Fruit fly (Drosophila melanogaster) whole organism, embryonic: ENCODE measurements around the gene Phs.
A peak's percentile ranks its signal among the peaks of the same experiment; 100 is the strongest.

ENCODE experiments used
- Blimp-1 ChIP-seq: fragments of 200-800 bp; sonication (Bioruptor generic); optimal IDR thresholded peaks from 3 replicates; lab custom pipeline; 2018; ENCODE audit warnings: missing biosample characterization, missing genetic modification characterization, mild to moderate bottlenecking, moderate library complexity, missing genetic modification reagents
- BtbVII ChIP-seq: fragments of 200-800 bp; sonication (Bioruptor generic); optimal IDR thresholded peaks from 3 replicates; lab custom pipeline; 2017; ENCODE audit warnings: missing biosample characterization, mild to moderate bottlenecking, missing genetic modification characterization
- CG1024 ChIP-seq: fragments of 200-800 bp; sonication (Bioruptor generic); IDR thresholded peaks from 2 replicates; pipeline ENCODE4 v1.3.6; 2022; ENCODE audit warnings: missing biosample characterization, missing genetic modification characterization
- CG10274 ChIP-seq: fragments of 200-800 bp; sonication (Bioruptor generic); optimal IDR thresholded peaks from 3 replicates; lab custom pipeline; 2017; ENCODE audit warnings: missing biosample characterization, mild to moderate bottlenecking, missing genetic modification characterization
- CG11093 ChIP-seq: fragments of 200-800 bp; sonication (Bioruptor generic); IDR thresholded peaks from 3 replicates; pipeline ENCODE4 v1.3.6; 2022; ENCODE audit warnings: missing biosample characterization, missing genetic modification characterization
- CG11398 ChIP-seq: fragments of 200-800 bp; sonication (Bioruptor generic); optimal IDR thresholded peaks from 2 replicates; lab custom pipeline; 2016; ENCODE audit warnings: missing biosample characterization, missing genetic modification characterization
- CG12104 ChIP-seq: fragments of 200-800 bp; sonication (Bioruptor generic); optimal IDR thresholded peaks from 3 replicates; lab custom pipeline; 2016; ENCODE audit warnings: missing biosample characterization, missing genetic modification characterization
- CG1233 ChIP-seq: fragments of 200-800 bp; sonication (Bioruptor generic); optimal IDR thresholded peaks from 4 replicates; lab custom pipeline; 2018; ENCODE audit warnings: missing biosample characterization, mild to moderate bottlenecking, missing genetic modification characterization
- CG12391 ChIP-seq: fragments of 200-800 bp; sonication (Bioruptor generic); optimal IDR thresholded peaks from 3 replicates; lab custom pipeline; 2018; ENCODE audit warnings: missing biosample characterization, mild to moderate bottlenecking, missing genetic modification characterization, moderate library complexity
- CG13123 ChIP-seq: fragments of 200-800 bp; sonication (Bioruptor generic); optimal IDR thresholded peaks from 2 replicates; lab custom pipeline; 2016; ENCODE audit warnings: missing biosample characterization, missing genetic modification characterization
- CG14667 ChIP-seq: fragments of 200-800 bp; sonication (Bioruptor generic); IDR thresholded peaks from 2 replicates; pipeline ENCODE4 v1.3.6; 2022; ENCODE audit warnings: missing biosample characterization, missing genetic modification characterization
- CG17912 ChIP-seq: fragments of 200-800 bp; sonication (Bioruptor generic); optimal IDR thresholded peaks from 2 replicates; lab custom pipeline; 2018; ENCODE audit warnings: missing biosample characterization, mild to moderate bottlenecking, missing genetic modification characterization
- CG32772 ChIP-seq: fragments of 200-800 bp; sonication (Bioruptor generic); IDR thresholded peaks from 2 replicates; pipeline ENCODE4 v1.3.6; 2022; ENCODE audit warnings: missing biosample characterization, missing genetic modification characterization
- CG3847 ChIP-seq: fragments of 200-800 bp; sonication (Bioruptor generic); IDR thresholded peaks from 2 replicates; pipeline ENCODE4 v1.3.6; 2022; ENCODE audit warnings: missing biosample characterization, missing genetic modification characterization
- CG4328 ChIP-seq: fragments of 200-800 bp; sonication (Bioruptor generic); optimal IDR thresholded peaks from 3 replicates; lab custom pipeline; 2017; ENCODE audit warnings: missing biosample characterization, missing genetic modification reagents, missing genetic modification characterization
- CG6254 ChIP-seq: fragments of 200-800 bp; sonication (Bioruptor generic); optimal IDR thresholded peaks from 3 replicates; lab custom pipeline; 2017; ENCODE audit warnings: mild to moderate bottlenecking, missing biosample characterization, missing genetic modification reagents, missing genetic modification characterization
- CG6791 ChIP-seq: fragments of 200-800 bp; sonication (Bioruptor generic); IDR thresholded peaks from 3 replicates; pipeline ENCODE4 v1.3.6; 2022; ENCODE audit warnings: missing biosample characterization, missing genetic modification characterization; ENCODE audit not compliant: partially characterized antibody
- CG7357 ChIP-seq: fragments of 200-800 bp; sonication (Bioruptor generic); IDR thresholded peaks from 3 replicates; pipeline ENCODE4 v1.3.6; 2022; ENCODE audit warnings: missing biosample characterization, missing genetic modification characterization
- CG9876 ChIP-seq: fragments of 200-800 bp; sonication (Bioruptor generic); optimal IDR thresholded peaks from 2 replicates; lab custom pipeline; 2016; ENCODE audit warnings: missing biosample characterization, missing genetic modification characterization
- CG9932 ChIP-seq: fragments of 200-800 bp; sonication (Bioruptor generic); IDR thresholded peaks from 2 replicates; pipeline ENCODE4 v1.3.6; 2022; ENCODE audit warnings: missing biosample characterization, missing genetic modification characterization
- Dip2 ChIP-seq: fragments of 200-800 bp; sonication (Bioruptor generic); IDR thresholded peaks from 2 replicates; pipeline ENCODE4 v1.3.6; 2022; ENCODE audit warnings: missing biosample characterization, missing genetic modification characterization
- Dref ChIP-seq: fragments of 200-800 bp; sonication (Bioruptor generic); IDR thresholded peaks from 2 replicates; pipeline ENCODE4 v1.3.6; 2022; ENCODE audit warnings: missing biosample characterization, missing genetic modification characterization
- Drgx ChIP-seq: fragments of 200-800 bp; sonication (Bioruptor generic); IDR thresholded peaks from 2 replicates; pipeline ENCODE4 v1.3.6; 2022; ENCODE audit warnings: missing biosample characterization, missing genetic modification characterization
- E2f1 ChIP-seq: fragments of 200-800 bp; sonication (Bioruptor generic); IDR thresholded peaks from 2 replicates; pipeline ENCODE4 v1.3.6; 2022; ENCODE audit warnings: missing biosample characterization, missing genetic modification characterization
- ERR ChIP-seq: fragments of 200-800 bp; sonication (Bioruptor generic); optimal IDR thresholded peaks from 2 replicates; lab custom pipeline; 2016; ENCODE audit warnings: missing biosample characterization, missing genetic modification characterization
- Fer2 ChIP-seq: fragments of 200-800 bp; sonication (Bioruptor generic); optimal IDR thresholded peaks from 2 replicates; lab custom pipeline; 2018; ENCODE audit warnings: missing biosample characterization, mild to moderate bottlenecking, missing genetic modification characterization, moderate library complexity
- Lim3 ChIP-seq: fragments of 200-800 bp; sonication (Bioruptor generic); IDR thresholded peaks from 2 replicates; pipeline ENCODE4 v1.3.6; 2022; ENCODE audit warnings: missing biosample characterization, missing genetic modification characterization
- Mad ChIP-seq: fragments of 200-800 bp; sonication (Bioruptor generic); optimal IDR thresholded peaks from 2 replicates; lab custom pipeline; 2016; ENCODE audit warnings: missing biosample characterization, missing genetic modification characterization
- Max ChIP-seq: fragments of 200-800 bp; sonication (Bioruptor generic); optimal IDR thresholded peaks from 2 replicates; lab custom pipeline; 2016; ENCODE audit warnings: missing biosample characterization, mild to moderate bottlenecking, missing genetic modification characterization
- NFAT ChIP-seq: fragments of 200-800 bp; sonication (Bioruptor generic); IDR thresholded peaks from 2 replicates; pipeline ENCODE4 v1.3.6; 2022; ENCODE audit warnings: missing biosample characterization, missing genetic modification characterization
- Rfx ChIP-seq: fragments of 200-800 bp; sonication (Bioruptor generic); IDR thresholded peaks from 2 replicates; pipeline ENCODE4 v1.3.6; 2022; ENCODE audit warnings: missing biosample characterization, missing genetic modification characterization
- Scr ChIP-seq: fragments of 200-800 bp; sonication (Bioruptor generic); IDR thresholded peaks from 2 replicates; pipeline ENCODE4 v1.3.6; 2022; ENCODE audit warnings: missing biosample characterization, missing genetic modification characterization; ENCODE audit not compliant: partially characterized antibody
- Tbp ChIP-seq: fragments of >200 bp; optimal IDR thresholded peaks from 2 replicates; lab custom pipeline; 2018; ENCODE audit warnings: missing biosample characterization, missing genetic modification characterization
- YL-1 ChIP-seq: fragments of 200-800 bp; sonication (Bioruptor generic); optimal IDR thresholded peaks from 3 replicates; lab custom pipeline; 2017; ENCODE audit warnings: missing biosample characterization, mild to moderate bottlenecking, missing genetic modification characterization
- al ChIP-seq: fragments of 200-800 bp; sonication (Bioruptor generic); IDR thresholded peaks from 2 replicates; pipeline ENCODE4 v1.3.6; 2022; ENCODE audit warnings: missing biosample characterization, missing genetic modification characterization
- ara ChIP-seq: fragments of 200-800 bp; sonication (Bioruptor generic); IDR thresholded peaks from 2 replicates; pipeline ENCODE4 v1.3.6; 2022; ENCODE audit warnings: missing biosample characterization, missing genetic modification characterization
- ci ChIP-seq: fragments of 200-800 bp; sonication (Bioruptor generic); IDR thresholded peaks from 3 replicates; pipeline ENCODE4 v1.3.6; 2022; ENCODE audit warnings: missing biosample characterization, missing genetic modification characterization
- danr ChIP-seq: fragments of 200-800 bp; sonication (Bioruptor generic); IDR thresholded peaks from 2 replicates; pipeline ENCODE4 v1.3.6; 2022; ENCODE audit warnings: missing biosample characterization, missing genetic modification characterization
- eyg ChIP-seq: fragments of 200-800 bp; sonication (Bioruptor generic); optimal IDR thresholded peaks from 3 replicates; lab custom pipeline; 2016; ENCODE audit warnings: missing biosample characterization, missing genetic modification characterization
- grn ChIP-seq: fragments of 200-800 bp; sonication (Bioruptor generic); optimal IDR thresholded peaks from 3 replicates; lab custom pipeline; 2017; ENCODE audit warnings: missing biosample characterization, missing genetic modification characterization
- h ChIP-seq: fragments of >200 bp; optimal IDR thresholded peaks from 2 replicates; lab custom pipeline; 2017
- jigr1 ChIP-seq: fragments of 200-800 bp; sonication (Bioruptor generic); IDR thresholded peaks from 3 replicates; pipeline ENCODE4 v1.3.6; 2022; ENCODE audit warnings: missing biosample characterization, missing genetic modification characterization
- lab ChIP-seq: fragments of 200-800 bp; sonication (Bioruptor generic); optimal IDR thresholded peaks from 3 replicates; lab custom pipeline; 2017; ENCODE audit warnings: missing biosample characterization, missing genetic modification characterization, mild to moderate bottlenecking, moderate library complexity, missing genetic modification reagents
- schlank ChIP-seq: fragments of 200-800 bp; sonication (Bioruptor generic); optimal IDR thresholded peaks from 2 replicates; lab custom pipeline; 2018; ENCODE audit warnings: missing biosample characterization, mild to moderate bottlenecking, missing genetic modification characterization
- seq ChIP-seq: fragments of 200-800 bp; sonication (Bioruptor generic); IDR thresholded peaks from 2 replicates; pipeline ENCODE4 v1.3.6; 2022; ENCODE audit warnings: missing biosample characterization, missing genetic modification characterization
- sim ChIP-seq: fragments of 200-800 bp; sonication (Bioruptor generic); IDR thresholded peaks from 2 replicates; pipeline ENCODE4 v1.3.6; 2022; ENCODE audit warnings: missing biosample characterization, missing genetic modification characterization
- slou ChIP-seq: fragments of 200-800 bp; sonication (Bioruptor generic); optimal IDR thresholded peaks from 3 replicates; lab custom pipeline; 2016; ENCODE audit warnings: missing biosample characterization, missing genetic modification characterization
- sna ChIP-seq: fragments of 200-800 bp; sonication (Bioruptor generic); IDR thresholded peaks from 2 replicates; pipeline ENCODE4 v1.3.6; 2022; ENCODE audit warnings: missing biosample characterization, missing genetic modification characterization; ENCODE audit not compliant: partially characterized antibody
- tin ChIP-seq: fragments of 200-800 bp; sonication (Bioruptor generic); optimal IDR thresholded peaks from 3 replicates; lab custom pipeline; 2016; ENCODE audit warnings: missing biosample characterization, missing genetic modification characterization
- tio ChIP-seq: fragments of 200-800 bp; sonication (Bioruptor generic); optimal IDR thresholded peaks from 2 replicates; lab custom pipeline; 2017; ENCODE audit warnings: missing biosample characterization, missing genetic modification characterization, inconsistent platforms
- twi ChIP-seq: fragments of 200-800 bp; optimal IDR thresholded peaks from 2 replicates; lab custom pipeline; 2019; ENCODE audit warnings: missing biosample characterization, mild to moderate bottlenecking, missing genetic modification characterization, moderate library complexity
- wdn ChIP-seq: fragments of 200-800 bp; sonication (Bioruptor generic); IDR thresholded peaks from 2 replicates; pipeline ENCODE4 v1.3.6; 2022; ENCODE audit warnings: missing biosample characterization, missing genetic modification characterization

Gene Phs

dm6 chr3L:15588514-15589138, 31.1 kb upstream of the Phs start, which contains the start of gene RhoGAP71E (continued):
- no peak for TF ChIP-seq Tbp (GFP tag; lab: Kevin White, UChicago)
- peak; percentile 6 for TF ChIP-seq CG11398 (GFP tag; lab: Kevin White, UChicago)
- TF ChIP-seq Mad (GFP tag; lab: Kevin White, UChicago), result no peak
- peak; percentile 74 for TF ChIP-seq Rfx (GFP tag; lab: Robert Waterston, UW)
- no peak for TF ChIP-seq grn
- TF ChIP-seq Drgx (GFP tag; lab: Robert Waterston, UW), result peak; percentile 60
- no peak for TF ChIP-seq Dip2 (GFP tag; lab: Robert Waterston, UW)
- peak; percentile 15 for TF ChIP-seq CG12104
- no peak for TF ChIP-seq CG6791 (GFP tag; lab: Robert Waterston, UW)
- peak; percentile 49 for TF ChIP-seq CG3847 (GFP tag; lab: Robert Waterston, UW)
- no peak for TF ChIP-seq schlank (tag; lab: Kevin White, UChicago)
- TF ChIP-seq seq (GFP tag; lab: Robert Waterston, UW), result no peak
- TF ChIP-seq Lim3 (GFP tag; lab: Robert Waterston, UW), result no peak
- no peak for TF ChIP-seq twi (tag; lab: Kevin White, UChicago)
- TF ChIP-seq CG17912, result peak; percentile 66
- no peak for TF ChIP-seq CG10274 (GFP tag; lab: Kevin White, UChicago)
- TF ChIP-seq CG14667 (GFP tag; lab: Robert Waterston, UW), result 0 out of 2 replicates have a peak, but pooled peaks have one; percentile 23
- peak; percentile 64 for TF ChIP-seq lab
- TF ChIP-seq Dref (GFP tag; lab: Robert Waterston, UW), result no peak
- TF ChIP-seq h (lab: Kevin White, UChicago), result no peak
- TF ChIP-seq ERR (GFP tag; lab: Kevin White, UChicago), result peak; percentile 9
- no peak for TF ChIP-seq CG6254 (GFP tag; lab: Kevin White, UChicago)
- no peak for TF ChIP-seq CG11093 (GFP tag; lab: Robert Waterston, UW)
- TF ChIP-seq al (GFP tag; lab: Robert Waterston, UW), result peak; percentile 51; the same call in 1 of the 2 replicates
- TF ChIP-seq ara, result no peak
- peak; percentile 41 for TF ChIP-seq CG12391 (tag; lab: Kevin White, UChicago)
- TF ChIP-seq danr, result no peak
- TF ChIP-seq sim (GFP tag; lab: Robert Waterston, UW), result no peak
- no peak for TF ChIP-seq CG7357 (GFP tag; lab: Robert Waterston, UW)
- peak; percentile 40; the same call in 1 of the 2 replicates for TF ChIP-seq Scr (GFP tag; lab: Robert Waterston, UW)
- TF ChIP-seq CG32772 (GFP tag; lab: Robert Waterston, UW), result peak; percentile 58
- TF ChIP-seq NFAT, result peak; percentile 54; the same call in 1 of the 2 replicates
- TF ChIP-seq sna (GFP tag; lab: Robert Waterston, UW), result no peak
- peak; percentile 57 for TF ChIP-seq CG9932
- 0 out of 2 replicates have a peak, but pooled peaks have one; percentile 18 for TF ChIP-seq wdn
- peak; percentile 40 for TF ChIP-seq Fer2 (tag; lab: Kevin White, UChicago)
- TF ChIP-seq slou, result no peak
- TF ChIP-seq tin (GFP tag; lab: Kevin White, UChicago), result peak; percentile 30
- TF ChIP-seq CG13123 (GFP tag; lab: Kevin White, UChicago), result peak; percentile 7
- no peak for TF ChIP-seq jigr1 (GFP tag; lab: Robert Waterston, UW)
- TF ChIP-seq E2f1 (GFP tag; lab: Robert Waterston, UW), result no peak
- TF ChIP-seq eyg (GFP tag; lab: Kevin White, UChicago), result no peak
- peak; percentile 9 for TF ChIP-seq BtbVII
- TF ChIP-seq CG9876 (GFP tag; lab: Kevin White, UChicago), result no peak
- TF ChIP-seq Max, result peak; percentile 29
- TF ChIP-seq CG1024 (GFP tag; lab: Robert Waterston, UW), result 0 out of 2 replicates have a peak, but pooled peaks have one; percentile 35
- no peak for TF ChIP-seq CG4328 (GFP tag; lab: Kevin White, UChicago)
- peak; percentile 88 for TF ChIP-seq ci (GFP tag; lab: Robert Waterston, UW)
- TF ChIP-seq CG1233 (GFP tag; lab: Kevin White, UChicago), result peak; percentile 8
- no peak for TF ChIP-seq tio
- TF ChIP-seq YL-1, result peak; percentile 50
- no peak for TF ChIP-seq Blimp-1 (GFP tag; lab: Kevin White, UChicago)
